Worm (Caenorhabditis elegans): Measurements from ENCODE around the gene inf-1.

DNA sequence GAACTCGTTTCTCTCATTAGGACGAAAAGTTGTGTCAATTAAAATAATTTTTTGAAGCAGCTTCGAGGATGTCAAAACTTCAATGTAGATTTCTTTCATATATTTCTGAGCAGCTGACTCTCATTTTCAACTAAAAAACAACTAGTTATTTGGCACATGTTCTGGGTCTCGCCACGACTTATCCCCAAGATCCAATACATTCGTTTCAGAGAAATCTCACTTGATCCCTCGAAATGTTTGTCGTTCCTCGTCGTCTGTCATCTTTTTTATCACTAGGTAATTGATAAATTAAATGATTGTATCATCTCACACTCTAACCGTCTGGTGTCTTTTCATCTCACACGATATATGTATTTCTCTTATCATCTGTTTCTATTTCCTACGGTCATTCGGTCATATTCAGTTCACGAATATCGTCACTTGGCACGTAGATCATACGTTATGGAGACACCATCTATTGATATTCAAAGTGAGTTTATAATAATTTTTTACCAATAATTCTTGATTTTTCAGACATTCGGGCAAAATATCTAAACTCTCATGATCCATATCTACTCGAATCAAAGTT, 32.1 kb downstream of the inf-1 start, which contains the start of the genes rpn-6.1 and F57B9.1:
- no peak for TF ChIP-seq nhr-237 (tag; optimal IDR thresholded peaks at IDR 0.05)
- no peak for TF ChIP-seq ceh-39 (tag; optimal IDR thresholded peaks at IDR 0.05)
- TF ChIP-seq unc-39 (tag; optimal IDR thresholded peaks at IDR 0.05), result no peak
- TF ChIP-seq nhr-12 (tag; optimal IDR thresholded peaks at IDR 0.05), result no peak
- no peak for TF ChIP-seq elt-1 (tag; optimal IDR thresholded peaks at IDR 0.05; ENCODE audit: borderline replicate concordance, insufficient read depth)
